Fruit fly (Drosophila melanogaster) Kc167 (cell line): ENCODE measurements around the gene Hez.

Experiments used
- Myc ChIP-seq: fragments of >200 bp; optimal IDR thresholded peaks from 2 replicates; lab custom pipeline; 2017; ENCODE audit warnings: missing external identifiers
- h ChIP-seq: fragments of >200 bp; optimal IDR thresholded peaks from 3 replicates; lab custom pipeline; 2018; ENCODE audit warnings: missing external identifiers
- insv ChIP-seq: fragments of >200 bp; optimal IDR thresholded peaks from 3 replicates; lab custom pipeline; 2018; ENCODE audit warnings: missing external identifiers
- psq ChIP-seq: fragments of >200 bp; optimal IDR thresholded peaks from 2 replicates; lab custom pipeline; 2017; ENCODE audit warnings: missing external identifiers

dm6 chr3L:9845980-9846538 lies 48.5 kb downstream of the Hez start:
- TF ChIP-seq psq (lab: Kevin White, UChicago) (no peak), Myc (lab: Kevin White, UChicago) (no peak), insv (lab: Kevin White, UChicago) (no peak), h (lab: Kevin White, UChicago) (no peak)
